Fruit fly (Drosophila melanogaster): Measurements from ENCODE around the gene Nup58.

Nup58 gene

DNA sequence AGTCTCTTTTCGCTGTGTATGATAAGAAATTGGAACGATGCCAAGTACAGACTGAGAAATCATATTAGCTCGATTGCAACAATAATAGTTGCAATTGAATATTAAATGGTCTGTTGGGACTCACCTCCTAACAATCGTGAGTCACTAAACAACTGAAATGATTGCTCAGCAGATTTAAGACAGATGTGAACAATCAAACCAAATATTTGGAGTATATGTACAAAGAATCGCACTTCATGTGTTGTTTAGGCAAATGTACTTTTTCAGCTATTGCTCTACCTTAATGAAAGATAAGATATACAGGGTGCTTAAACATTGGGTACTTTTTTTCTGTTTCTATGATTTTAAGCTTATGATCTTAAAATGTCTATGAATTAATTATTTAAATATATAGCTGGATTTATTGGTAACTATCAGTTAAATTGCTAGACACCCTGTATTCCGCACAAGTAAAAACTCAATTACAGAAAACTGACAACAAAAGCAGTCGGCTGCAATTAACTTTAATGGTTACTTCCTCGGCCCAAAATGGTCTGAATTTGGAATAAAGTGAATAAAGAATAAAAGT lies 3.2 kb upstream of the Nup58 start (continued):
- no peak for TF ChIP-seq crol (GFP tag; IDR thresholded peaks at IDR 0.05)
- TF ChIP-seq Camta (GFP tag; optimal IDR thresholded peaks at IDR 0.05): peak; percentile 56
- peak; percentile 64 for TF ChIP-seq CG3407 (GFP tag; optimal IDR thresholded peaks at IDR 0.05)
- TF ChIP-seq tgo (GFP tag; IDR thresholded peaks at IDR 0.05): peak; percentile 90
- peak; percentile 89 for TF ChIP-seq Hmr (GFP tag; optimal IDR thresholded peaks at IDR 0.05)
- no peak for TF ChIP-seq Ets97D (GFP tag; optimal IDR thresholded peaks at IDR 0.05)
- peak; percentile 32; the same call in 1 of the 3 replicates for TF ChIP-seq croc (GFP tag; conservative IDR thresholded peaks at IDR 0.05)
- no peak for TF ChIP-seq en (GFP tag; optimal IDR thresholded peaks at IDR 0.05)
- TF ChIP-seq CG7745 (tag; optimal IDR thresholded peaks at IDR 0.05): no peak
- TF ChIP-seq lab (GFP tag; optimal IDR thresholded peaks at IDR 0.05): peak; percentile 94
- TF ChIP-seq Usf (GFP tag; optimal IDR thresholded peaks at IDR 0.05): peak; percentile 32
- no peak for TF ChIP-seq Dfd (GFP tag; optimal IDR thresholded peaks at IDR 0.05)
- no peak for TF ChIP-seq hb (GFP tag; IDR thresholded peaks at IDR 0.05; ENCODE audit: partially characterized antibody)
- TF ChIP-seq CG11093 (GFP tag; IDR thresholded peaks at IDR 0.05): peak; percentile 46; the same call in 1 of the 3 replicates
- peak; percentile 54 for TF ChIP-seq CG12769 (tag; optimal IDR thresholded peaks at IDR 0.05)
- TF ChIP-seq aop (GFP tag; IDR thresholded peaks at IDR 0.05): no peak
- peak; percentile 82 for TF ChIP-seq dmrt11E (tag; optimal IDR thresholded peaks at IDR 0.05)
- peak; percentile 73 for TF ChIP-seq Hsf (GFP tag; optimal IDR thresholded peaks at IDR 0.05)
- TF ChIP-seq NC2α (GFP tag; optimal IDR thresholded peaks at IDR 0.05): peak; percentile 22
- peak; percentile 49 for TF ChIP-seq ewg (GFP tag; optimal IDR thresholded peaks at IDR 0.05)
- peak; percentile 83 for TF ChIP-seq bab2 (GFP tag; optimal IDR thresholded peaks at IDR 0.05)
- no peak for TF ChIP-seq HLH4C (GFP tag; IDR thresholded peaks at IDR 0.05; ENCODE audit: partially characterized antibody)
- TF ChIP-seq shn (GFP tag; optimal IDR thresholded peaks at IDR 0.05): no peak
- peak; percentile 72 for TF ChIP-seq CG15011 (GFP tag; optimal IDR thresholded peaks at IDR 0.05)
- TF ChIP-seq danr (GFP tag; IDR thresholded peaks at IDR 0.05): peak; percentile 74
- TF ChIP-seq Neu2 (GFP tag; optimal IDR thresholded peaks at IDR 0.05; ENCODE audit: borderline replicate concordance): no peak
- TF ChIP-seq Hmx (GFP tag; optimal IDR thresholded peaks at IDR 0.05): no peak
- peak; percentile 95 for TF ChIP-seq CG15269 (tag; optimal IDR thresholded peaks at IDR 0.05)
- TF ChIP-seq amos (GFP tag; IDR thresholded peaks at IDR 0.05; ENCODE audit: partially characterized antibody): no peak
- TF ChIP-seq CG13296 (GFP tag; optimal IDR thresholded peaks at IDR 0.05): peak; percentile 93
- TF ChIP-seq Fer1 (GFP tag; optimal IDR thresholded peaks at IDR 0.05): peak; percentile 91
- TF ChIP-seq E2f1 (GFP tag; IDR thresholded peaks at IDR 0.05): peak; percentile 87
- peak; percentile 87 for TF ChIP-seq Ada2b (GFP tag; IDR thresholded peaks at IDR 0.05)
- TF ChIP-seq Dip3 (GFP tag; optimal IDR thresholded peaks at IDR 0.05): peak; percentile 42
- TF ChIP-seq Dip2 (GFP tag; IDR thresholded peaks at IDR 0.05): no peak
- peak; percentile 82 for TF ChIP-seq gsb (GFP tag; IDR thresholded peaks at IDR 0.05)
- TF ChIP-seq CG6689 (GFP tag; IDR thresholded peaks at IDR 0.05): peak; percentile 87
- TF ChIP-seq Drgx (GFP tag; IDR thresholded peaks at IDR 0.05): peak; percentile 91
- no peak for TF ChIP-seq pfk (GFP tag; optimal IDR thresholded peaks at IDR 0.05)
- TF ChIP-seq CG8089 (GFP tag; optimal IDR thresholded peaks at IDR 0.05): no peak
- no peak for TF ChIP-seq br (optimal IDR thresholded peaks at IDR 0.05)
- TF ChIP-seq pita (GFP tag; optimal IDR thresholded peaks at IDR 0.05): no peak
- no peak for TF ChIP-seq hbn (GFP tag; IDR thresholded peaks at IDR 0.05; ENCODE audit: partially characterized antibody)
- peak; percentile 81 for TF ChIP-seq CG12659 (GFP tag; optimal IDR thresholded peaks at IDR 0.05)
- TF ChIP-seq Atf3 (GFP tag; optimal IDR thresholded peaks at IDR 0.05): no peak
- no peak for TF ChIP-seq kni (GFP tag; optimal IDR thresholded peaks at IDR 0.05)
- no peak for TF ChIP-seq chn (GFP tag; optimal IDR thresholded peaks at IDR 0.05)
- TF ChIP-seq CG10321 (GFP tag; IDR thresholded peaks at IDR 0.05): peak; percentile 61; the same call in 1 of the 2 replicates
- peak; percentile 85 for TF ChIP-seq CG6765 (GFP tag; optimal IDR thresholded peaks at IDR 0.05)
- peak; percentile 90 for TF ChIP-seq Meics (GFP tag; optimal IDR thresholded peaks at IDR 0.05)
- TF ChIP-seq seq (GFP tag; IDR thresholded peaks at IDR 0.05): peak; percentile 92
